Fruit fly (Drosophila melanogaster) whole organism, embryonic: ENCODE results near the gene Sr-CIII.
A peak's percentile ranks its signal among the peaks of the same experiment; 100 is the strongest.

Source experiments
- Ada2b ChIP-seq: fragments of 200-800 bp; sonication (Bioruptor generic); IDR thresholded peaks from 2 replicates; pipeline ENCODE4 v1.3.6; 2022; ENCODE audit warnings: missing biosample characterization, missing genetic modification characterization
- Bteb2 ChIP-seq: fragments of 200-800 bp; sonication (Bioruptor generic); optimal IDR thresholded peaks from 2 replicates; lab custom pipeline; 2016; ENCODE audit warnings: missing biosample characterization, missing genetic modification characterization
- CG10321 ChIP-seq: fragments of 200-800 bp; sonication (Bioruptor generic); IDR thresholded peaks from 2 replicates; pipeline ENCODE4 v1.3.6; 2022; ENCODE audit warnings: missing biosample characterization, missing genetic modification characterization
- CG11456 ChIP-seq: fragments of 200-800 bp; sonication (Bioruptor generic); IDR thresholded peaks from 3 replicates; pipeline ENCODE4 v1.3.6; 2022; ENCODE audit warnings: missing biosample characterization, missing genetic modification characterization
- CG11723 ChIP-seq: fragments of 200-800 bp; sonication (Bioruptor generic); optimal IDR thresholded peaks from 2 replicates; lab custom pipeline; 2017; ENCODE audit warnings: missing biosample characterization, mild to moderate bottlenecking, missing genetic modification characterization
- CG12104 ChIP-seq: fragments of 200-800 bp; sonication (Bioruptor generic); optimal IDR thresholded peaks from 3 replicates; lab custom pipeline; 2016; ENCODE audit warnings: missing biosample characterization, missing genetic modification characterization
- CG17361 ChIP-seq: fragments of 200-800 bp; sonication (Bioruptor generic); IDR thresholded peaks from 3 replicates; pipeline ENCODE4 v1.3.6; 2022; ENCODE audit warnings: missing biosample characterization, missing genetic modification characterization
- CG17912 ChIP-seq: fragments of 200-800 bp; sonication (Bioruptor generic); optimal IDR thresholded peaks from 2 replicates; lab custom pipeline; 2018; ENCODE audit warnings: missing biosample characterization, mild to moderate bottlenecking, missing genetic modification characterization
- CG18619 ChIP-seq: fragments of 200-800 bp; sonication (Bioruptor generic); optimal IDR thresholded peaks from 3 replicates; lab custom pipeline; 2017; ENCODE audit warnings: missing biosample characterization, mild to moderate bottlenecking, missing genetic modification characterization
- CG2116 ChIP-seq: fragments of 200-800 bp; sonication (Bioruptor generic); optimal IDR thresholded peaks from 3 replicates; lab custom pipeline; 2018; ENCODE audit warnings: missing biosample characterization, mild to moderate bottlenecking, missing genetic modification characterization
- CG2129 ChIP-seq: fragments of 200-800 bp; sonication (Bioruptor generic); IDR thresholded peaks from 2 replicates; pipeline ENCODE4 v1.3.6; 2022; ENCODE audit warnings: missing biosample characterization, missing genetic modification characterization; ENCODE audit not compliant: partially characterized antibody
- CG2875 ChIP-seq: fragments of 200-800 bp; sonication (Bioruptor generic); optimal IDR thresholded peaks from 2 replicates; lab custom pipeline; 2017; ENCODE audit warnings: missing biosample characterization, mild to moderate bottlenecking, missing genetic modification characterization, missing genetic modification reagents
- CG30431 ChIP-seq: fragments of 200-800 bp; sonication (Bioruptor generic); optimal IDR thresholded peaks from 2 replicates; lab custom pipeline; 2017; ENCODE audit warnings: missing biosample characterization, missing genetic modification characterization
- CG31224 ChIP-seq: fragments of 200-800 bp; sonication (Bioruptor generic); IDR thresholded peaks from 2 replicates; pipeline ENCODE4 v1.3.6; 2022; ENCODE audit warnings: missing biosample characterization, missing genetic modification characterization
- CG3163 ChIP-seq: fragments of 200-800 bp; sonication (Bioruptor generic); optimal IDR thresholded peaks from 3 replicates; lab custom pipeline; 2016; ENCODE audit warnings: missing biosample characterization, missing genetic modification characterization
- CG3995 ChIP-seq: fragments of 200-800 bp; sonication (Bioruptor generic); optimal IDR thresholded peaks from 3 replicates; lab custom pipeline; 2016; ENCODE audit warnings: missing biosample characterization, missing genetic modification characterization
- CG4360 ChIP-seq: fragments of 200-800 bp; sonication (Bioruptor generic); IDR thresholded peaks from 2 replicates; pipeline ENCODE4 v1.3.6; 2022; ENCODE audit warnings: missing biosample characterization, missing genetic modification characterization
- CG6683 ChIP-seq: fragments of 200-800 bp; sonication (Bioruptor generic); optimal IDR thresholded peaks from 2 replicates; lab custom pipeline; 2017; ENCODE audit warnings: missing biosample characterization, mild to moderate bottlenecking, missing genetic modification characterization, missing genetic modification reagents
- CG6791 ChIP-seq: fragments of 200-800 bp; sonication (Bioruptor generic); IDR thresholded peaks from 3 replicates; pipeline ENCODE4 v1.3.6; 2022; ENCODE audit warnings: missing biosample characterization, missing genetic modification characterization; ENCODE audit not compliant: partially characterized antibody
- CG6813 ChIP-seq: fragments of 200-800 bp; sonication (Bioruptor generic); optimal IDR thresholded peaks from 2 replicates; lab custom pipeline; 2017; ENCODE audit warnings: missing biosample characterization, missing genetic modification characterization, mild to moderate bottlenecking, moderate library complexity, missing genetic modification reagents
- CG7271 ChIP-seq: fragments of 200-800 bp; sonication (Bioruptor generic); optimal IDR thresholded peaks from 2 replicates; lab custom pipeline; 2018; ENCODE audit warnings: missing biosample characterization, mild to moderate bottlenecking, missing genetic modification characterization, moderate library complexity
- CG8290 ChIP-seq, 3 experiments: fragments of 200-800 bp; sonication (Bioruptor generic); optimal IDR thresholded peaks; 2 replicates each; lab custom pipeline; 2016 to 2019; ENCODE audit warnings: missing biosample characterization in 3 of 3, missing genetic modification characterization in 3 of 3, mild to moderate bottlenecking in 2 of 3, moderate library complexity in 1 of 3
- CHES-1-like ChIP-seq: fragments of 200-800 bp; sonication (Bioruptor generic); optimal IDR thresholded peaks from 2 replicates; lab custom pipeline; 2016; ENCODE audit warnings: missing biosample characterization, missing genetic modification characterization
- CkIIα-i1 ChIP-seq: fragments of 200-800 bp; sonication (Bioruptor generic); IDR thresholded peaks from 2 replicates; pipeline ENCODE4 v1.3.6; 2022; ENCODE audit warnings: missing biosample characterization, missing genetic modification characterization
- Dip3 ChIP-seq: fragments of 200-800 bp; sonication (Bioruptor generic); optimal IDR thresholded peaks from 3 replicates; lab custom pipeline; 2016; ENCODE audit warnings: missing biosample characterization, missing genetic modification characterization
- Eip74EF ChIP-seq, 2 experiments: fragments of 200-800 bp in 1 of 2; fragments of >200 bp in 1 of 2; sonication (Bioruptor generic) in 1 of 2; optimal IDR thresholded peaks; 2 replicates each; lab custom pipeline; 2017 to 2019; ENCODE audit warnings: missing biosample characterization in 2 of 2, missing genetic modification characterization in 2 of 2, mild to moderate bottlenecking in 1 of 2, moderate library complexity in 1 of 2
- Fer2 ChIP-seq: fragments of 200-800 bp; sonication (Bioruptor generic); optimal IDR thresholded peaks from 2 replicates; lab custom pipeline; 2018; ENCODE audit warnings: missing biosample characterization, mild to moderate bottlenecking, missing genetic modification characterization, moderate library complexity
- GATAe ChIP-seq: fragments of 200-800 bp; sonication (Bioruptor generic); conservative IDR thresholded peaks from 2 replicates; pipeline ENCODE4 v1.3.6; 2022; ENCODE audit warnings: missing biosample characterization, missing genetic modification characterization
- HHEX ChIP-seq: fragments of 200-800 bp; sonication (Bioruptor generic); optimal IDR thresholded peaks from 3 replicates; lab custom pipeline; 2017; ENCODE audit warnings: missing biosample characterization, mild to moderate bottlenecking, missing genetic modification characterization, missing genetic modification reagents
- Hmr ChIP-seq: fragments of 200-800 bp; sonication (Bioruptor generic); optimal IDR thresholded peaks from 3 replicates; lab custom pipeline; 2017; ENCODE audit warnings: mild to moderate bottlenecking, missing biosample characterization, missing genetic modification reagents, missing genetic modification characterization
- NfI ChIP-seq: fragments of 200-800 bp; sonication (Bioruptor generic); optimal IDR thresholded peaks from 3 replicates; lab custom pipeline; 2018; ENCODE audit warnings: missing biosample characterization, mild to moderate bottlenecking, missing genetic modification characterization, moderate library complexity
- PHDP ChIP-seq: fragments of 200-800 bp; sonication (Bioruptor generic); optimal IDR thresholded peaks from 3 replicates; lab custom pipeline; 2018; ENCODE audit warnings: missing biosample characterization, mild to moderate bottlenecking, missing genetic modification characterization, moderate library complexity
- Pdp1 ChIP-seq, 2 experiments: fragments of 200-800 bp; sonication (Bioruptor generic); optimal IDR thresholded peaks; 3 replicates each; lab custom pipeline; 2016; ENCODE audit warnings: missing biosample characterization in 2 of 2, missing genetic modification characterization in 2 of 2, mild to moderate bottlenecking in 1 of 2, moderate library complexity in 1 of 2
- Sry-δ ChIP-seq: fragments of 200-800 bp; sonication (Bioruptor generic); optimal IDR thresholded peaks from 2 replicates; lab custom pipeline; 2016; ENCODE audit warnings: missing biosample characterization, missing genetic modification characterization
- Usf ChIP-seq: fragments of 200-800 bp; sonication (Bioruptor generic); optimal IDR thresholded peaks from 2 replicates; lab custom pipeline; 2017; ENCODE audit warnings: missing genotype, missing biosample characterization, missing genetic modification characterization
- ara ChIP-seq: fragments of 200-800 bp; sonication (Bioruptor generic); IDR thresholded peaks from 2 replicates; pipeline ENCODE4 v1.3.6; 2022; ENCODE audit warnings: missing biosample characterization, missing genetic modification characterization
- ase ChIP-seq: fragments of 200-800 bp; sonication (Bioruptor generic); IDR thresholded peaks from 3 replicates; pipeline ENCODE4 v1.3.6; 2022; ENCODE audit warnings: missing biosample characterization, missing genetic modification characterization
- cad ChIP-seq: fragments of >200 bp; optimal IDR thresholded peaks from 2 replicates; lab custom pipeline; 2017; ENCODE audit warnings: missing biosample characterization, missing genetic modification characterization
- ci ChIP-seq: fragments of 200-800 bp; sonication (Bioruptor generic); IDR thresholded peaks from 3 replicates; pipeline ENCODE4 v1.3.6; 2022; ENCODE audit warnings: missing biosample characterization, missing genetic modification characterization
- danr ChIP-seq: fragments of 200-800 bp; sonication (Bioruptor generic); IDR thresholded peaks from 2 replicates; pipeline ENCODE4 v1.3.6; 2022; ENCODE audit warnings: missing biosample characterization, missing genetic modification characterization
- fd96Cb ChIP-seq: fragments of 200-800 bp; sonication (Bioruptor generic); optimal IDR thresholded peaks from 2 replicates; lab custom pipeline; 2018; ENCODE audit warnings: missing biosample characterization, mild to moderate bottlenecking, missing genetic modification characterization, moderate library complexity
- pho ChIP-seq: fragments of 200-800 bp; sonication (Bioruptor generic); optimal IDR thresholded peaks from 2 replicates; lab custom pipeline; 2016; ENCODE audit warnings: missing biosample characterization, missing genetic modification characterization
- phol ChIP-seq: fragments of 200-800 bp; sonication (Bioruptor generic); optimal IDR thresholded peaks from 3 replicates; lab custom pipeline; 2018; ENCODE audit warnings: missing biosample characterization, mild to moderate bottlenecking, missing genetic modification characterization, moderate library complexity
- row ChIP-seq: fragments of 200-800 bp; sonication (Bioruptor generic); IDR thresholded peaks from 3 replicates; pipeline ENCODE4 v1.3.6; 2022; ENCODE audit warnings: missing biosample characterization, missing genetic modification characterization
- sens-2 ChIP-seq: fragments of 200-800 bp; sonication (Bioruptor generic); IDR thresholded peaks from 2 replicates; pipeline ENCODE4 v1.3.6; 2022; ENCODE audit warnings: missing biosample characterization, missing genetic modification characterization
- ttk ChIP-seq: fragments of 200-800 bp; sonication (Bioruptor generic); IDR thresholded peaks from 2 replicates; pipeline ENCODE4 v2.1.2; 2022; ENCODE audit warnings: missing biosample characterization, missing genetic modification characterization
- unpg ChIP-seq: fragments of 200-800 bp; sonication (Bioruptor generic); optimal IDR thresholded peaks from 3 replicates; lab custom pipeline; 2018; ENCODE audit warnings: missing biosample characterization, mild to moderate bottlenecking, missing genetic modification characterization, moderate library complexity
- wek ChIP-seq: fragments of 200-800 bp; sonication (Bioruptor generic); optimal IDR thresholded peaks from 3 replicates; lab custom pipeline; 2018; ENCODE audit warnings: missing biosample characterization, mild to moderate bottlenecking, missing genetic modification characterization, moderate library complexity
- zf30C ChIP-seq: fragments of 200-800 bp; sonication (Bioruptor generic); optimal IDR thresholded peaks from 3 replicates; lab custom pipeline; 2018; ENCODE audit warnings: missing biosample characterization, mild to moderate bottlenecking, missing genetic modification characterization

Sr-CIII gene

DNA sequence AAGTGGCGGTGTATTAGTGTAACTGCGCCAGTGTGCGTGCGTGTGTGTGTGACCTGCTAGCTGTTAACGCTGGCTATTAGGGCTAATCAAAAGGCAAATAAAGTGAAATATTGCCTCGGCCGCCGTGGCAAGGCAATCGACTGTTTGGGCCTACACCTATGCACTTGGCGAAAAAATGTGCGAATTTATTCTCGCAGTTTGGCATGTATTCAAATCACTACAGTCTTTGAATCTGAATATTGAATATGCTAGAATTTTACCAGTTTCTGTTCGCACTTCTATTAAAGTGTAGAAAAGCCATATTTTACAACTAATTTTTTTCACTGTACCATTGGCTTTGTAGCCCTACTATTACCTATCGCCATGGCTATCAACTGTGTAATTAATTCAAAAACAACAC, 39.4 kb upstream of the Sr-CIII start (continued):
- TF ChIP-seq CG18619 (peak; percentile 47), zf30C (GFP tag; lab: Kevin White, UChicago) (peak; percentile 44), Sry-δ (peak; percentile 26), CG30431 (GFP tag; lab: Kevin White, UChicago) (peak; percentile 37), Eip74EF (GFP tag; optimal IDR thresholded peaks at IDR 0.05; lab: Kevin White, UChicago) (peak in 1 of 2 experiments; percentile 47), CG6813 (GFP tag; lab: Kevin White, UChicago) (peak; percentile 34), HHEX (peak; percentile 60), CG6791 (GFP tag; lab: Robert Waterston, UW) (no peak), CG2116 (GFP tag; lab: Kevin White, UChicago) (peak; percentile 29), ci (GFP tag; lab: Robert Waterston, UW) (peak; percentile 93), CG8290 (GFP tag; optimal IDR thresholded peaks at IDR 0.05; lab: Kevin White, UChicago) (no peak), CG8290 (tag; optimal IDR thresholded peaks at IDR 0.05; lab: Kevin White, UChicago) (peak in 1 of 2 experiments; percentile 17), Ada2b (GFP tag; lab: Robert Waterston, UW) (peak; percentile 91), ttk (GFP tag; lab: Robert Waterston, UW) (peak; percentile 90), pho (GFP tag; lab: Kevin White, UChicago) (peak; percentile 48), CG2129 (GFP tag; lab: Robert Waterston, UW) (no peak), CG2875 (GFP tag; lab: Kevin White, UChicago) (peak; percentile 56), PHDP (peak; percentile 83), NfI (GFP tag; lab: Kevin White, UChicago) (peak; percentile 78), ase (peak; percentile 87), danr (peak; percentile 64; the same call in 1 of the 2 replicates), Fer2 (tag; lab: Kevin White, UChicago) (no peak), wek (GFP tag; lab: Kevin White, UChicago) (no peak), Pdp1 (GFP tag; optimal IDR thresholded peaks at IDR 0.05; lab: Kevin White, UChicago) (peak in 1 of 2 experiments; percentile 68), CG3163 (GFP tag; lab: Kevin White, UChicago) (peak; percentile 55), Dip3 (GFP tag; lab: Kevin White, UChicago) (no peak), CG31224 (GFP tag; lab: Robert Waterston, UW) (peak; percentile 19; the same call in 1 of the 2 replicates), CG17361 (peak; percentile 52), CG7271 (tag; lab: Kevin White, UChicago) (no peak), Hmr (GFP tag; lab: Kevin White, UChicago) (peak; percentile 83), fd96Cb (tag; lab: Kevin White, UChicago) (peak; percentile 62), phol (tag; lab: Kevin White, UChicago) (peak; percentile 57), unpg (GFP tag; lab: Kevin White, UChicago) (peak; percentile 79), GATAe (GFP tag; lab: Robert Waterston, UW) (peak; percentile 14; the same call in 1 of the 2 replicates), row (GFP tag; lab: Robert Waterston, UW) (peak; percentile 92), CG4360 (GFP tag; lab: Robert Waterston, UW) (peak; percentile 36; the same call in 1 of the 2 replicates), CHES-1-like (GFP tag; lab: Kevin White, UChicago) (peak; percentile 66), CG11456 (peak; percentile 89), CG11723 (GFP tag; lab: Kevin White, UChicago) (peak; percentile 35), CG17912 (GFP tag; lab: Kevin White, UChicago) (peak; percentile 73), CkIIα-i1 (peak; percentile 71; the same call in 1 of the 2 replicates), Usf (GFP tag; lab: Kevin White, UChicago) (no peak), ara (peak; percentile 65), CG6683 (GFP tag; lab: Kevin White, UChicago) (no peak), CG3995 (no peak), CG10321 (GFP tag; lab: Robert Waterston, UW) (peak; percentile 21; the same call in 1 of the 2 replicates), CG12104 (GFP tag; lab: Kevin White, UChicago) (peak; percentile 44), sens-2 (GFP tag; lab: Robert Waterston, UW) (peak; percentile 70), Bteb2 (GFP tag; lab: Kevin White, UChicago) (no peak), cad (no peak)
